Fruit fly (Drosophila melanogaster) whole organism: ENCODE measurements around the gene CG32755.
"Not testable (repeated sequence)": the region's sequence is repeated elsewhere in the genome, so short reads cannot be mapped to it uniquely, and the experiment has no call there.

Experiments used
- CG8478 ChIP-seq: fragments of >200 bp; optimal IDR thresholded peaks from 2 replicates; lab custom pipeline; 2018; ENCODE audit warnings: inconsistent platforms
- Dll ChIP-seq: fragments of >200 bp; optimal IDR thresholded peaks from 2 replicates; lab custom pipeline; 2017
- EcR ChIP-seq, 2 experiments: fragments of >200 bp; optimal IDR thresholded peaks; 2 replicates each; lab custom pipeline; 2017; ENCODE audit warnings: missing biosample characterization in 2 of 2, missing genetic modification characterization in 2 of 2, missing genetic modification reagents in 2 of 2
- pan ChIP-seq: fragments of >200 bp; optimal IDR thresholded peaks from 2 replicates; lab custom pipeline; 2017
- psq ChIP-seq: fragments of >200 bp; optimal IDR thresholded peaks from 2 replicates; lab custom pipeline; 2017
- usp ChIP-seq: fragments of >200 bp; optimal IDR thresholded peaks from 2 replicates; lab custom pipeline; 2017; ENCODE audit warnings: missing biosample characterization, missing genetic modification characterization, mixed read lengths

Gene CG32755

dm6 chrX:5945052-5945830 lies 4.8 kb upstream of the CG32755 start, which contains the start of gene CG32756:
TSS of gene CG32756 (plus strand) at chrX:5945682.
- not testable (repeated sequence) for TF ChIP-seq usp (GFP tag; lab: Kevin White, UChicago); pan; CG8478

DNA sequence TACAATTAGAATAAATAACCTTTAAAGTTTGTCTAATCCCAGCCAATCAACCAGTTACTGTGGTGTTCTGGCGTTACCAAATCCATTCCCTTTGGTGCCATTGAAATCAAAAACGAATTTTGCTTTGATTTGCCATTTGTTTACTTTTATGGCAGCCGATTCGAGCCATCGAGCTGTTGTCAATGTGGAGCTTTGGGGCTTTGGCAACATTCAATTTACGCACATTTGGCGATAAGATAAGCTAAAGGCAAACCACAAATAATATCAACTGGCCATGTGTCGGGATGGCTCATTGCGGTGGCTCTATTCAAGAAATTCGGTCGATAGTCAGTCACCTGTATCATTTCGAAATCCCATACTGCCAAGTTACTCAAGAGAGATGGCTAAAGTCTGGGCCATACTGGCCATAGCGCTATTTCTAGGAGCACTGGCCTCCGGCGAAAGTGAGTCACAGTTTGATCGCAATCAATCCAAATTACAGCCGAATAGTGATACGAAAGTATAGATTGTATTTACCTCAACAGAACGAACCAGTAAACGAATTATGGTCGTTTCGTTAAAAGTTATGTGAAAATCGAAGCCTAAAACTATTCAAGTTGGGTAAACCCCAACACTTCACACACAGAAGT lies 2.1 kb upstream of the CG32755 start, which contains the start of gene CG6041:
CG6041 (plus strand) TSS at position 291 of the 629 bp plus-strand sequence.
- no peak for TF ChIP-seq psq (lab: Kevin White, UChicago)
- TF ChIP-seq usp (GFP tag; lab: Kevin White, UChicago): no peak
- TF ChIP-seq EcR (GFP tag; optimal IDR thresholded peaks at IDR 0.05; lab: Kevin White, UChicago): no peak
- no peak for TF ChIP-seq CG8478
- TF ChIP-seq Dll (lab: Kevin White, UChicago): no peak
- no peak for TF ChIP-seq pan

dm6 chrX:5952265-5952664 lies 2.2 kb downstream of the CG32755 start, which contains the start of gene CG6048:
TSS of gene CG6048 (plus strand) at chrX:5952565.
- TF ChIP-seq CG8478 (no peak), EcR (GFP tag; optimal IDR thresholded peaks at IDR 0.05; lab: Kevin White, UChicago) (no peak), Dll (lab: Kevin White, UChicago) (no peak), usp (GFP tag; lab: Kevin White, UChicago) (no peak), psq (lab: Kevin White, UChicago) (no peak), pan (no peak)

dm6 chrX:5955207-5955679 lies 5.2 kb downstream of the CG32755 start, which contains the start of gene CG6067:
TSS of gene CG6067 (plus strand) at chrX:5955629.
- TF ChIP-seq psq (lab: Kevin White, UChicago): no peak
- TF ChIP-seq CG8478: no peak
- no peak for TF ChIP-seq Dll (lab: Kevin White, UChicago)
- TF ChIP-seq usp (GFP tag; lab: Kevin White, UChicago): no peak
- no peak for TF ChIP-seq pan
- TF ChIP-seq EcR (GFP tag; optimal IDR thresholded peaks at IDR 0.05; lab: Kevin White, UChicago): no peak

DNA sequence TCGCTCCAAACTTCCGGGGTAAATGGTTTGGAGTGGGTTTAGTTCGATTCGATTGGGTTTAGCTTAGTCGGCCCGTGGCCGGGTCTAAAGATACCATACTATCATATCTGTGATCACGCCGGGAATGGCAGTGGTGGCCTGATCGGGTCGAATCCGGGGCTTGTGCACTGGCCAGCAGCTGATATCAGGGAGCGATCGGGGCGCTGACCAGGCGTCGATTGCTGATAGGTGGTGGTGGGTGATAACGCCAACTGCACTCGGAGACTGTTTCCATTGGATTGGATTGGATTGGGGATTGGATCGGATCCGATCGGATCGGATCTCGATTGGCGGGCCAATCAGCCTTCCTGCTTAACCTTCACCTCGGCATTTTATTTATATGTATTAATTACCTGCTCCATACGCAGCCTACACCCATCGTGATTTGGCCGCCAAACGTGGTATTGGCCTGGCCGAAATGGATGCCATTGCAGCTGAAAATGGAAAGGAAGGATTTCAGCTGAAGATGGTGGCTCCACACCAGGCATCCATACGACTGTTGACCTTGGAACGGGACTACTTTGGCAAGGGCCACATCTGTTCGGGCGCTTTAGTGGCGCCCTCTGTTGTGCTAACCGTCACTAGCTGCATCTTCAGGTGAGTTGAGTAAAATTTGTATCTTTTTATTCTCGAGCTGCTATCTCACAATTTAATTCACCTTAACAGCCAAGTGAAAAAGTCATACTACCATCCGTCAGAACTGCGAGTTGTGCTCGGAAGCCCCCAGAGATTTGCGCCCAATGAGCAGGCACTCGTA lies 6.8 kb downstream of the CG32755 start:
- TF ChIP-seq psq (lab: Kevin White, UChicago) (no peak), usp (GFP tag; lab: Kevin White, UChicago) (no peak), EcR (GFP tag; optimal IDR thresholded peaks at IDR 0.05; lab: Kevin White, UChicago) (no peak)

DNA sequence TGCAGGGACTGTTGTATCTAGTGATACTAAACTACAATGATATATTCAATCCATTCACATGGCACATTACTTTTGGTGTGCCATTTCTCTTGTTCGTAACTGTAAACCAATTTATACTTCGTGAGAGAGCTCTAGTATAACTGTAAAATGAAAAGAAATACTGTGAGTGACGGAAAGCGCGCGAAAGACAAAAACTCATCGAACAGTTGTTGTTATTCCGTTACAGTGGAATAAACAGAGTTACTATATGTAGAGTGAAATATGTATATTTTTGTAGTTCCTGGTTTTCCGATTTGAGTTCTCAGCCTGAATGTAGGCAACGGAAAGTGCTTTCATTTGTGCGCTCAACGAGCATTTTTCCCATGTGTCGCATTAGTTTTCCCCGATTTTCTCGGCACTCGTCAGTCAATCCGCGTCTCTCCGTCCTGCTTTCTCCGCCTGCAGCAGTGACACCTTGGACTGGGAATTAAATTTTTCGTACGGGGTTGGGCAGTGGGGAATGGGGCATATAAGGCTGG lies 14.2 kb downstream of the CG32755 start:
- TF ChIP-seq EcR (GFP tag; optimal IDR thresholded peaks at IDR 0.05; lab: Kevin White, UChicago): no peak
- no peak for TF ChIP-seq usp (GFP tag; lab: Kevin White, UChicago)
- no peak for TF ChIP-seq CG8478

DNA sequence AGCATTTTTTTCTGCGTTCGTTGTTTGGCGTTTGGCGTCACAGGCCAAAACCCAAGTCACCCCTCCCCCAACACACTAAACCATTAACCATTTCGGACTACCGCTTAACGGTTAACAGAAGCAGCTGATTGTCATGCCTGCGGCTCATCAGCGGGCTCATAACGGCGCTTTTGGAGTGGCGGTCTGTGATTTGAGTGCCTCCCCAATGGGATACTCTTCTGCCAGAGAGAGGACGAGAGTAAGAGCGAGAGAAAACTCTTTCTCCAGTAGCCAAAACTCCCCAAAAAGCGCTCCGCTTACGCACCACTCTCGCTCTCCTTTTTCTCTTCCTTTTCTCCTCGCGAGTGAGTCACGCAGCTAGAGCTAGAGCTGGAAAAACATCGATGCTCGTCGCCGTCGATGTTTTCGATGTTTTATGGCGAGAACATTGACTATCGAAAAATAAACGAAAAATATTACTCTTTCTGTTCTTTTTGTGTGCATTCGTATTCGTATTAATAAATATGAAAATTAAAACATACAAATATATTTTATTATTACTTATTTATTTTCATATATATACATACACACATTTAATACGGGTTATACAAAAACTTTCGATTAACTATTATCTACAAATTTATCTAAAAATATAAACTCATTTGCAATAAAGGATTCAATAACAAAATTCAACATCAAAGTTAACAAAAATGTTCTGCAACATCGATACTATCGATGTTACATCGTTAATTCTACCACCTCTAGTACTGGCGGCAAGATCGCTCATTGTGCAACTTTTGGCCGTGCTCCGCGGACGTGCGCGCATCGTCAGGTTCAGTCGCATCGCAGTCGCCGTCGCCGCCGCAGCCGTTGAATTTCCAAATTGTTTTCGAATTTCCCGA lies 15.7 kb downstream of the CG32755 start, which contains the start of gene Grip:
Grip (plus strand) TSS at position 763 of the 881 bp plus-strand sequence.
- TF ChIP-seq CG8478: no peak
- TF ChIP-seq psq (lab: Kevin White, UChicago): no peak
- TF ChIP-seq usp (GFP tag; lab: Kevin White, UChicago): no peak
- TF ChIP-seq Dll (lab: Kevin White, UChicago): no peak
- TF ChIP-seq EcR (GFP tag; optimal IDR thresholded peaks at IDR 0.05; lab: Kevin White, UChicago): no peak
- TF ChIP-seq pan: no peak

DNA sequence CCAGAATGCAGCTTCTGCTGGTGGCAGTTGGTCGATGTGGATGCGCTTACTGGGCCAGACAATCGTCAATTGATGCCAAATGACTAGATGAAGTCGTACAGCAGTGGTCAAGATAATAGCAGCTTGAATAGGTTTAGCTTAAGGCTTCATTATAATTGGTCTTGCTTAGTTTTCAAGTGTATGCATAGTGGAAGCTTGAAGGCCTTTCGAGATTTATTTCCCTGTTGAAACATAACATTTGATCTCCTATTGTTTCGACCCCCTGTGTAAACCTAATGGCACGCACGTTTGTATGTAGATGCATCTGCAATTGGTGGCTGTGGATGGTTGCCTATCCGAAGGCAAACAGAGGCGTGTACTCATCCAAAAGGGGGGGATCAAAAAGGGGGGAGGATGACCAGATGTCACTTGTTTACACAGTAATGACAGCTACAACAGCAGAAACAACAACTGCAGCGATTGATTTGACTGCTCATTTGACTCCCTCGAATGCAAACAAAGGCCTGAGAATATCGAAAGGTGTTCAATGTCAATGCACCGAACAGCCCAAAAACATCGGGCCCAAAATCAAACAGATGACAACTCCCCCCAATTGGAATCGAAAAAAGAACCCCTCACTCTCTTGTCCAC lies 18.2 kb downstream of the CG32755 start:
- no peak for TF ChIP-seq CG8478
- no peak for TF ChIP-seq usp (GFP tag; lab: Kevin White, UChicago)
- no peak for TF ChIP-seq Dll (lab: Kevin White, UChicago)
- no peak for TF ChIP-seq pan
- no peak for TF ChIP-seq psq (lab: Kevin White, UChicago)
- TF ChIP-seq EcR (GFP tag; optimal IDR thresholded peaks at IDR 0.05; lab: Kevin White, UChicago): no peak

- no peak for TF ChIP-seq Dll (lab: Kevin White, UChicago)
- no peak for TF ChIP-seq usp (GFP tag; lab: Kevin White, UChicago)
- no peak for TF ChIP-seq EcR (GFP tag; optimal IDR thresholded peaks at IDR 0.05; lab: Kevin White, UChicago)
- no peak for TF ChIP-seq pan
- no peak for TF ChIP-seq psq (lab: Kevin White, UChicago)
- TF ChIP-seq CG8478: no peak
These were observed 20.0 kb downstream of the CG32755 start for dm6 chrX:5969860-5970665.
